Worm (Caenorhabditis elegans) whole organism, L3 larva: ENCODE measurements around the gene obr-1.

ENCODE experiments used
- ceh-82 ChIP-seq: fragments of 150-350 bp; optimal IDR thresholded peaks from 2 replicates; lab custom pipeline; 2014; ENCODE audit warnings: missing biosample characterization, missing genetic modification characterization
- mdl-1 ChIP-seq: fragments of 150-350 bp; optimal IDR thresholded peaks from 2 replicates; lab custom pipeline; 2014; ENCODE audit warnings: missing biosample characterization, missing genetic modification characterization
- nhr-76 ChIP-seq: fragments of 150-350 bp; sonication (generic microtip); optimal IDR thresholded peaks from 5 replicates; lab custom pipeline; 2014; ENCODE audit warnings: missing biosample characterization, missing genetic modification characterization

ce11 chrIII:11218150-11218841 is 52.4 kb downstream of the obr-1 start, which contains the start of the genes tbx-34 and wht-8:
- no peak for TF ChIP-seq ceh-82 (tag; lab: Kevin White, UChicago)
- TF ChIP-seq nhr-76 (tag; lab: Kevin White, UChicago), result no peak
- TF ChIP-seq mdl-1 (tag; lab: Kevin White, UChicago), result no peak
